Fruit fly (Drosophila melanogaster) whole organism, pupa: ENCODE measurements around the gene CheA87a.

Experiments used
- CG10348 ChIP-seq: fragments of 200-800 bp; sonication (Bioruptor generic); IDR thresholded peaks from 2 replicates; pipeline ENCODE4 v1.3.6; 2022; ENCODE audit warnings: missing biosample characterization, missing genetic modification characterization
- CG17806 ChIP-seq: fragments of 200-800 bp; sonication (Bioruptor generic); optimal IDR thresholded peaks from 2 replicates; lab custom pipeline; 2018; ENCODE audit warnings: missing biosample characterization, mild to moderate bottlenecking, missing genetic modification characterization, moderate library complexity
- CG34367 ChIP-seq: fragments of 200-800 bp; sonication (Bioruptor generic); optimal IDR thresholded peaks from 2 replicates; lab custom pipeline; 2018; ENCODE audit warnings: missing biosample characterization, mild to moderate bottlenecking, missing genetic modification characterization
- CG8159 ChIP-seq: fragments of 200-800 bp; sonication (Bioruptor generic); optimal IDR thresholded peaks from 3 replicates; lab custom pipeline; 2018; ENCODE audit warnings: missing biosample characterization, mild to moderate bottlenecking, missing genetic modification characterization, moderate library complexity
- CG9948 ChIP-seq: fragments of 200-800 bp; sonication (Bioruptor generic); optimal IDR thresholded peaks from 2 replicates; lab custom pipeline; 2018; ENCODE audit warnings: missing biosample characterization, mild to moderate bottlenecking, missing genetic modification characterization, moderate library complexity
- EcR ChIP-seq: fragments of 200-800 bp; sonication (Bioruptor generic); optimal IDR thresholded peaks from 3 replicates; lab custom pipeline; 2019; ENCODE audit warnings: missing biosample characterization, missing genetic modification characterization, mild to moderate bottlenecking, moderate library complexity, missing genetic modification reagents
- Ets98B ChIP-seq: fragments of 200-800 bp; sonication (Bioruptor generic); IDR thresholded peaks from 2 replicates; pipeline ENCODE4 v1.3.6; 2022; ENCODE audit warnings: missing biosample characterization, missing genetic modification characterization
- Pif1B ChIP-seq: fragments of 200-800 bp; sonication (Bioruptor generic); optimal IDR thresholded peaks from 3 replicates; lab custom pipeline; 2016; ENCODE audit warnings: missing biosample characterization, missing genetic modification characterization
- Snoo ChIP-seq: fragments of 200-800 bp; sonication (Bioruptor generic); optimal IDR thresholded peaks from 3 replicates; lab custom pipeline; 2017; ENCODE audit warnings: missing biosample characterization, mild to moderate bottlenecking, missing genetic modification characterization, inconsistent platforms
- fd96Ca ChIP-seq: fragments of 200-800 bp; sonication (Bioruptor generic); IDR thresholded peaks from 3 replicates; pipeline ENCODE4 v1.3.6; 2022; ENCODE audit warnings: missing biosample characterization, missing genetic modification characterization
- rn ChIP-seq: fragments of 200-800 bp; sonication (Bioruptor generic); IDR thresholded peaks from 2 replicates; pipeline ENCODE4 v1.3.6; 2022; ENCODE audit warnings: missing biosample characterization, missing genetic modification characterization

DNA sequence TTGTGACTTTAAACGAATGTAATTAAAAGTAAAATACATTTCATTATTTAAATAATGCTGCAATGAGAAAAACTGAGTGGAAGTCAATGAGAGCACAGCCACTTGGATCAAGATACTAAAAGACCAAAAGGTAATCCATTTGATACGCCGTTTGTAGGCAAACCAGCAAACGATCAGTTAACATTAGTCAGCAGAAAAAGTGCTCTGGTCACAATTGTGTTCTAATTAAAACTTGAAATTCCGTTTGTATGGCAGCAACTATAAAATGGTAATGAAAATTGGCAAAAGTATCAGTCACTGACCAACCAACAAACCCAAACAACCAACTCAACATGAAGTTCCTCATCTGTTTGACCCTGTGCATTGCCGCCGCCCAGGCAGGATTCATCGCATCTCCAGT lies 28.1 kb downstream of the CheA87a start, which contains the start of gene CG14377:
- TF ChIP-seq CG10348 (GFP tag; lab: Robert Waterston, UW) (no peak), rn (GFP tag; lab: Robert Waterston, UW) (no peak), EcR (GFP tag; lab: Kevin White, UChicago) (no peak), CG8159 (no peak), fd96Ca (GFP tag; lab: Robert Waterston, UW) (no peak), Snoo (no peak), CG34367 (tag; lab: Kevin White, UChicago) (no peak), CG17806 (tag; lab: Kevin White, UChicago) (no peak), CG9948 (tag; lab: Kevin White, UChicago) (no peak), Pif1B (no peak), Ets98B (GFP tag; lab: Robert Waterston, UW) (no peak)
